Fruit fly (Drosophila melanogaster): ENCODE measurements around the gene CG14811.
A peak's percentile ranks its signal among the peaks of the same experiment; 100 is the strongest.

The CG14811 gene

dm6 chrX:1854070-1854469 is 31.9 kb upstream of the CG14811 start (continued):
- no peak for TF ChIP-seq Blimp-1 (GFP tag; optimal IDR thresholded peaks at IDR 0.05)
- TF ChIP-seq az2 (GFP tag; optimal IDR thresholded peaks at IDR 0.05) = no peak
- no peak for TF ChIP-seq CG16813 (GFP tag; IDR thresholded peaks at IDR 0.05; ENCODE audit: partially characterized antibody)
- peak; percentile 56 for TF ChIP-seq mam (GFP tag; optimal IDR thresholded peaks at IDR 0.05)
- TF ChIP-seq Pdp1 (GFP tag; optimal IDR thresholded peaks at IDR 0.05) = peak in 1 of 2 experiments; percentile 31
- peak; percentile 43 for TF ChIP-seq Bdp1 (GFP tag; optimal IDR thresholded peaks at IDR 0.05)
- no peak for TF ChIP-seq CG2202 (tag; optimal IDR thresholded peaks at IDR 0.05)
- TF ChIP-seq CG5180 (GFP tag; optimal IDR thresholded peaks at IDR 0.05) = peak; percentile 66
- TF ChIP-seq Nf-YC (tag; optimal IDR thresholded peaks at IDR 0.05) = peak; percentile 35
- peak; percentile 34; the same call in 1 of the 2 replicates for TF ChIP-seq GATAe (GFP tag; conservative IDR thresholded peaks at IDR 0.05)
- peak; percentile 65; the same call in 1 of the 2 replicates for TF ChIP-seq CG16779 (GFP tag; IDR thresholded peaks at IDR 0.05)
- no peak for TF ChIP-seq CG2129 (GFP tag; IDR thresholded peaks at IDR 0.05; ENCODE audit: partially characterized antibody)
- TF ChIP-seq CTCF (GFP tag; optimal IDR thresholded peaks at IDR 0.05) = no peak
- no peak for TF ChIP-seq Kr (GFP tag; optimal IDR thresholded peaks at IDR 0.05)
- peak; percentile 86 for TF ChIP-seq mirr (GFP tag; optimal IDR thresholded peaks at IDR 0.05)
- TF ChIP-seq Ada2b (GFP tag; IDR thresholded peaks at IDR 0.05) = peak; percentile 29; the same call in 1 of the 2 replicates
- peak; percentile 64 for TF ChIP-seq CG33213 (GFP tag; optimal IDR thresholded peaks at IDR 0.05)
- peak; percentile 39 for TF ChIP-seq trh (GFP tag; optimal IDR thresholded peaks at IDR 0.05)
- TF ChIP-seq CG6654 (GFP tag; optimal IDR thresholded peaks at IDR 0.05) = no peak
- peak; percentile 72 for TF ChIP-seq CG12299 (tag; optimal IDR thresholded peaks at IDR 0.05)
- TF ChIP-seq dati (GFP tag; IDR thresholded peaks at IDR 0.05) = no peak
- peak; percentile 80 for TF ChIP-seq Rfx (GFP tag; IDR thresholded peaks at IDR 0.05)
- TF ChIP-seq vnd (GFP tag; IDR thresholded peaks at IDR 0.05; ENCODE audit: partially characterized antibody) = no peak
- peak; percentile 22 for TF ChIP-seq Sox100B (GFP tag; optimal IDR thresholded peaks at IDR 0.05)
- TF ChIP-seq CG30431 (GFP tag; optimal IDR thresholded peaks at IDR 0.05) = no peak
- TF ChIP-seq wor (GFP tag; IDR thresholded peaks at IDR 0.05) = no peak
- peak; percentile 66 for TF ChIP-seq CG17568 (GFP tag; optimal IDR thresholded peaks at IDR 0.05)
- no peak for TF ChIP-seq CG30020 (tag; optimal IDR thresholded peaks at IDR 0.05)
- TF ChIP-seq CG8359 (GFP tag; optimal IDR thresholded peaks at IDR 0.05; ENCODE audit: borderline replicate concordance) = no peak
- TF ChIP-seq CG15514 (GFP tag; optimal IDR thresholded peaks at IDR 0.05) = peak; percentile 92
- TF ChIP-seq Xrp1 (GFP tag; IDR thresholded peaks at IDR 0.05) = no peak
- peak; percentile 78 for TF ChIP-seq Fer3 (tag; optimal IDR thresholded peaks at IDR 0.05)
- peak; percentile 72 for TF ChIP-seq CG7556 (GFP tag; optimal IDR thresholded peaks at IDR 0.05)
- peak; percentile 76 for TF ChIP-seq org-1 (GFP tag; optimal IDR thresholded peaks at IDR 0.05)
- TF ChIP-seq CG10462 (GFP tag; optimal IDR thresholded peaks at IDR 0.05) = no peak
- no peak for TF ChIP-seq CG4820 (GFP tag; optimal IDR thresholded peaks at IDR 0.05)
- no peak for TF ChIP-seq CG16863 (GFP tag; optimal IDR thresholded peaks at IDR 0.05)
- TF ChIP-seq CG1529 (GFP tag; optimal IDR thresholded peaks at IDR 0.05) = no peak
- peak; percentile 30 for TF ChIP-seq CG1832 (GFP tag; optimal IDR thresholded peaks at IDR 0.05)
- no peak for TF ChIP-seq D (optimal IDR thresholded peaks at IDR 0.05)
- TF ChIP-seq D (GFP tag; optimal IDR thresholded peaks at IDR 0.05) = no peak
- no peak for TF ChIP-seq Nf-YB (GFP tag; optimal IDR thresholded peaks at IDR 0.05)
- TF ChIP-seq z (GFP tag; IDR thresholded peaks at IDR 0.05) = 0 out of 3 replicates have a peak, but pooled peaks have one; percentile 41
- peak; percentile 4 for TF ChIP-seq bigmax (GFP tag; optimal IDR thresholded peaks at IDR 0.05)
- peak; percentile 64 for TF ChIP-seq NK7.1 (GFP tag; optimal IDR thresholded peaks at IDR 0.05)
- no peak for TF ChIP-seq lola (GFP tag; optimal IDR thresholded peaks at IDR 0.05)
- TF ChIP-seq Sox102F (GFP tag; optimal IDR thresholded peaks at IDR 0.05) = peak; percentile 14
- TF ChIP-seq CG12769 (tag; optimal IDR thresholded peaks at IDR 0.05) = peak; percentile 85
- TF ChIP-seq CG10543 (GFP tag; optimal IDR thresholded peaks at IDR 0.05) = peak; percentile 93
- peak; percentile 31 for TF ChIP-seq ems (GFP tag; optimal IDR thresholded peaks at IDR 0.05)
- no peak for TF ChIP-seq Gsc (GFP tag; IDR thresholded peaks at IDR 0.05)
